Fruit fly (Drosophila melanogaster): ENCODE results near the gene Ctl2.

- TF ChIP-seq Dek (tag; optimal IDR thresholded peaks at IDR 0.05) = no peak
- no peak for TF ChIP-seq CG17568 (GFP tag; optimal IDR thresholded peaks at IDR 0.05)
- no peak for TF ChIP-seq slbo (GFP tag; IDR thresholded peaks at IDR 0.05)
- TF ChIP-seq Poxn (GFP tag; IDR thresholded peaks at IDR 0.05) = no peak
- no peak for TF ChIP-seq Hr51 (GFP tag; optimal IDR thresholded peaks at IDR 0.05)
- no peak for TF ChIP-seq CG15073 (GFP tag; optimal IDR thresholded peaks at IDR 0.05)
- no peak for TF ChIP-seq pho (GFP tag; optimal IDR thresholded peaks at IDR 0.05)
- TF ChIP-seq CG16815 (GFP tag; optimal IDR thresholded peaks at IDR 0.05) = no peak
- no peak for TF ChIP-seq CG10274 (GFP tag; optimal IDR thresholded peaks at IDR 0.05)
- no peak for TF ChIP-seq MESR4 (GFP tag; optimal IDR thresholded peaks at IDR 0.05)
Observed at dm6 chr3R:29082511-29083296, 40.5 kb upstream of the Ctl2 start.
